Worm (Caenorhabditis elegans) whole organism, young adult: Measurements from ENCODE around the gene lgmn-1.

Experiments
- C06A6.2 ChIP-seq: fragments of 200-800 bp; sonication (Bioruptor generic); conservative IDR thresholded peaks from 2 replicates; pipeline ENCODE4 v1.3.6; 2022; ENCODE audit warnings: missing genetic modification characterization, missing compliant biosample characterization
- F22D6.2 ChIP-seq: sonication (generic microtip); optimal IDR thresholded peaks from 2 replicates; lab custom pipeline; 2016; ENCODE audit warnings: mild to moderate bottlenecking, missing genetic modification characterization, missing compliant biosample characterization
- F39B2.1 ChIP-seq: fragments of 200-800 bp; sonication (Bioruptor generic); IDR thresholded peaks from 2 replicates; pipeline ENCODE4 v1.3.6; 2022; ENCODE audit warnings: missing genetic modification reagents, missing genetic modification characterization, missing compliant biosample characterization
- K11D2.4 ChIP-seq: fragments of 200-800 bp; sonication (Bioruptor generic); IDR thresholded peaks from 2 replicates; pipeline ENCODE4 v1.3.6; 2022; ENCODE audit warnings: missing genetic modification reagents, missing genetic modification characterization, missing compliant biosample characterization
- T07F8.4 ChIP-seq: sonication (generic microtip); optimal IDR thresholded peaks from 2 replicates; lab custom pipeline; 2016; ENCODE audit warnings: mild to moderate bottlenecking, missing genetic modification characterization, moderate library complexity, missing compliant biosample characterization
- Y67H2A.10 ChIP-seq: fragments of 200-800 bp; sonication (Bioruptor generic); conservative IDR thresholded peaks from 2 replicates; pipeline ENCODE4 v1.3.6; 2022; ENCODE audit warnings: missing genetic modification reagents, missing genetic modification characterization, missing compliant biosample characterization
- Y79H2A.3 ChIP-seq: fragments of 200-800 bp; sonication (Bioruptor generic); conservative IDR thresholded peaks from 2 replicates; pipeline ENCODE4 v1.3.6; 2022; ENCODE audit warnings: missing genetic modification reagents, missing genetic modification characterization, missing compliant biosample characterization
- akir-1 ChIP-seq: fragments of 200-800 bp; sonication (Bioruptor generic); optimal IDR thresholded peaks from 2 replicates; lab custom pipeline; 2018; ENCODE audit warnings: mild to moderate bottlenecking, missing genetic modification characterization, moderate library complexity, missing compliant biosample characterization
- ama-1 ChIP-seq, 3 experiments: fragments of 150-350 bp in 1 of 3; sonication (generic microtip) in 2 of 3; optimal IDR thresholded peaks; 2 replicates each; lab custom pipeline; 2014 to 2018; ENCODE audit warnings: missing biosample characterization in 2 of 3, missing genetic modification characterization in 2 of 3, missing genetic modification reagents in 2 of 3
- atf-7 ChIP-seq: sonication (generic microtip); optimal IDR thresholded peaks from 2 replicates; lab custom pipeline; 2017; ENCODE audit warnings: mild to moderate bottlenecking, missing genetic modification characterization, missing compliant biosample characterization
- bed-1 ChIP-seq: fragments of 200-800 bp; sonication (Bioruptor generic); IDR thresholded peaks from 2 replicates; pipeline ENCODE4 v1.3.6; 2022; ENCODE audit warnings: missing genetic modification reagents, missing genetic modification characterization, missing compliant biosample characterization
- bed-2 ChIP-seq: fragments of 200-800 bp; sonication (Bioruptor generic); IDR thresholded peaks from 2 replicates; pipeline ENCODE4 v1.3.6; 2022; ENCODE audit warnings: missing genetic modification reagents, missing genetic modification characterization, missing compliant biosample characterization
- ccch-3 ChIP-seq: fragments of 200-800 bp; sonication (Bioruptor generic); optimal IDR thresholded peaks from 2 replicates; lab custom pipeline; 2018; ENCODE audit warnings: mild to moderate bottlenecking, missing genetic modification characterization, missing compliant biosample characterization
- cebp-1 ChIP-seq, 2 experiments: fragments of 200-800 bp in 1 of 2; sonication (Bioruptor generic) in 1 of 2; sonication (generic microtip) in 1 of 2; IDR thresholded peaks in 1 of 2; optimal IDR thresholded peaks in 1 of 2; 2 replicates each; pipeline versions ENCODE4 v1.3.6 to Lab custom; 2017 to 2022; ENCODE audit warnings: missing compliant biosample characterization in 2 of 2, missing genetic modification characterization in 2 of 2, mild to moderate bottlenecking in 1 of 2, missing genetic modification reagents in 1 of 2, moderate library complexity in 1 of 2
- cebp-2 ChIP-seq: fragments of 200-800 bp; sonication (Bioruptor generic); IDR thresholded peaks from 2 replicates; pipeline ENCODE4 v1.3.6; 2022; ENCODE audit warnings: missing genetic modification characterization, missing compliant biosample characterization
- chd-7 ChIP-seq: sonication (generic microtip); optimal IDR thresholded peaks from 2 replicates; lab custom pipeline; 2016; ENCODE audit warnings: mild to moderate bottlenecking, missing genetic modification characterization, moderate library complexity, missing compliant biosample characterization
- dox-1 ChIP-seq: fragments of 200-800 bp; sonication (Bioruptor generic); IDR thresholded peaks from 2 replicates; pipeline ENCODE4 v1.3.6; 2022; ENCODE audit warnings: missing genetic modification reagents, missing genetic modification characterization, missing compliant biosample characterization
- egl-18 ChIP-seq: fragments of 200-800 bp; sonication (Bioruptor generic); IDR thresholded peaks from 2 replicates; pipeline ENCODE4 v1.3.6; 2022; ENCODE audit warnings: missing genetic modification reagents, missing genetic modification characterization, missing compliant biosample characterization
- hlh-26 ChIP-seq: fragments of 200-800 bp; sonication (Bioruptor generic); conservative IDR thresholded peaks from 2 replicates; pipeline ENCODE4 v1.3.6; 2022; ENCODE audit warnings: missing genetic modification reagents, missing genetic modification characterization, missing compliant biosample characterization
- hmg-20 ChIP-seq: fragments of 200-800 bp; sonication (Bioruptor generic); IDR thresholded peaks from 2 replicates; pipeline ENCODE4 v1.3.6; 2022; ENCODE audit warnings: missing genetic modification reagents, missing genetic modification characterization, missing compliant biosample characterization
- lin-35 ChIP-seq, 3 experiments: fragments of 150-350 bp in 2 of 3; sonication (generic microtip) in 1 of 3; optimal IDR thresholded peaks; 2 replicates each; lab custom pipeline; 2014 to 2018; ENCODE audit warnings: missing biosample characterization in 3 of 3, missing genetic modification characterization in 3 of 3, missing genetic modification reagents in 3 of 3
- lin-40 ChIP-seq: sonication (generic microtip); optimal IDR thresholded peaks from 2 replicates; lab custom pipeline; 2016; ENCODE audit warnings: missing genetic modification characterization, mild to moderate bottlenecking, missing compliant biosample characterization, missing genotype, missing genetic modification reagents
- lir-1 ChIP-seq: fragments of 200-800 bp; sonication (Bioruptor generic); conservative IDR thresholded peaks from 2 replicates; pipeline ENCODE4 v1.3.6; 2022; ENCODE audit warnings: missing genetic modification reagents, missing genetic modification characterization, missing compliant biosample characterization
- lsl-1 ChIP-seq: fragments of 200-800 bp; sonication (Bioruptor generic); optimal IDR thresholded peaks from 2 replicates; lab custom pipeline; 2018; ENCODE audit warnings: mild to moderate bottlenecking, missing genetic modification characterization, moderate library complexity, missing compliant biosample characterization
- madf-8 ChIP-seq: fragments of 200-800 bp; sonication (Bioruptor generic); conservative IDR thresholded peaks from 2 replicates; pipeline ENCODE4 v1.3.6; 2022; ENCODE audit warnings: missing genetic modification reagents, missing genetic modification characterization, missing compliant biosample characterization
- mcd-1 ChIP-seq: fragments of 200-800 bp; sonication (Bioruptor generic); IDR thresholded peaks from 2 replicates; pipeline ENCODE4 v1.3.6; 2022; ENCODE audit warnings: missing genetic modification reagents, missing genetic modification characterization, missing compliant biosample characterization
- nfyb-1 ChIP-seq: fragments of 200-800 bp; sonication (Bioruptor generic); IDR thresholded peaks from 2 replicates; pipeline ENCODE4 v1.3.6; 2022; ENCODE audit warnings: missing genetic modification reagents, missing genetic modification characterization, missing compliant biosample characterization
- pha-4 ChIP-seq: fragments of 150-350 bp; sonication (generic microtip); optimal IDR thresholded peaks from 2 replicates; lab custom pipeline; 2014; ENCODE audit warnings: missing biosample characterization, missing genetic modification reagents, missing genetic modification characterization
- rcor-1 ChIP-seq: fragments of 200-800 bp; sonication (Bioruptor generic); IDR thresholded peaks from 2 replicates; pipeline ENCODE4 v1.3.6; 2022; ENCODE audit warnings: missing genetic modification reagents, missing genetic modification characterization, missing compliant biosample characterization
- sea-2 ChIP-seq: fragments of 200-800 bp; sonication (Bioruptor generic); IDR thresholded peaks from 2 replicates; pipeline ENCODE4 v1.3.6; 2022; ENCODE audit warnings: missing genetic modification characterization, missing compliant biosample characterization
- somi-1 ChIP-seq: fragments of 200-800 bp; sonication (Bioruptor generic); optimal IDR thresholded peaks from 2 replicates; lab custom pipeline; 2018; ENCODE audit warnings: mild to moderate bottlenecking, missing genetic modification characterization, missing compliant biosample characterization
- sptf-2 ChIP-seq: fragments of 200-800 bp; sonication (Bioruptor generic); optimal IDR thresholded peaks from 2 replicates; lab custom pipeline; 2018; ENCODE audit warnings: mild to moderate bottlenecking, missing genetic modification characterization, missing compliant biosample characterization
- unc-130 ChIP-seq: sonication (generic microtip); optimal IDR thresholded peaks from 2 replicates; lab custom pipeline; 2016; ENCODE audit warnings: missing genetic modification reagents, missing genetic modification characterization, missing compliant biosample characterization
- ztf-25 ChIP-seq: fragments of 200-800 bp; sonication (Bioruptor generic); IDR thresholded peaks from 2 replicates; pipeline ENCODE4 v1.3.6; 2022; ENCODE audit warnings: missing genetic modification reagents, missing genetic modification characterization, missing compliant biosample characterization
- ztf-26 ChIP-seq: sonication (generic microtip); optimal IDR thresholded peaks from 2 replicates; lab custom pipeline; 2017; ENCODE audit warnings: missing genetic modification characterization, missing compliant biosample characterization
- ztf-28 ChIP-seq: fragments of 200-800 bp; sonication (Bioruptor generic); IDR thresholded peaks from 2 replicates; pipeline ENCODE4 v1.3.6; 2022; ENCODE audit warnings: missing genetic modification reagents, missing genetic modification characterization, missing compliant biosample characterization

lgmn-1 gene

DNA sequence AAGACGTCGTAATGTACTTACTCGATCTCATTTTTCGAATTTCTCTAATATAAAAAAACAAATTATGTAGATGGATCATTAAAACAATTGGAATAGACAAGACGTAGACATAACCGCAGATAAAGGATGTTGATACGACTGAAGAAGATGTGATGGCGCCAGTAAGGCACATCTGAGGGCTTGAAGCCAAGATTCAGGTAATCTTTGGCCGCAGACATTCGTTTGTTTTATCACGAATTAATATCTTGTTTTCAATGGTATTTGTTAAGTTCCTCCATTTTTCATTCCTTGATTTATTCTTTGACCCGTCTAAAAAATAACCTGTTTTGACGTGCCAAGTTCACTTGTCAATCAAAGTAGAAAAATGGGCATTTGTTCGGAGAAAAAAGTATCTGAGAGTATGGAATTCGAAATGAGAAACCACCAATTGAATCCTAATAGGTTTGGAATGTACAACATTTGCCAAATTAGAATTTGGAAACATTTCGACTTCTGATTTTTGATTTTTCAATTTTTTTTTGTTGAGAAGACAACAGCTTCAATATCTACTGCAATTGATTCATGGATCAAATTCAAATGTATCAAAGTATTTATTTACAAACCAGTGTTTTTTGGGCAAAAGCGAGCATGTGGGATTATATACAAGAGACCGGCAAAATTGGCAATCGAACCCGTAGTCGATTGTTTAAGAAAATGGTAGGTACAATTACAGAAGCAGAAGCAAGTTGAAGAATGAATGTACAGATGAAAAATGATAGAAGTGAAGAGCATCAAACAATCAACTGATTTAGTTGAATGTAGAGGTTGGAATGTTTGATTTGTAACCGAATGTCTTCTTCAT, 39.0 kb downstream of the lgmn-1 start (continued):
- TF ChIP-seq Y79H2A.3 (GFP tag; lab: Robert Waterston, UW) (no peak), ztf-28 (GFP tag; lab: Robert Waterston, UW) (no peak), sea-2 (GFP tag; lab: Robert Waterston, UW) (no peak), ccch-3 (no peak), ztf-26 (tag; lab: Kevin White, UChicago) (peak; percentile 13), hlh-26 (GFP tag; lab: Robert Waterston, UW) (no peak), F22D6.2 (tag; lab: Kevin White, UChicago) (no peak), lir-1 (GFP tag; lab: Robert Waterston, UW) (no peak; the same call in 1 of the 2 replicates), C06A6.2 (GFP tag; lab: Robert Waterston, UW) (no peak)

DNA sequence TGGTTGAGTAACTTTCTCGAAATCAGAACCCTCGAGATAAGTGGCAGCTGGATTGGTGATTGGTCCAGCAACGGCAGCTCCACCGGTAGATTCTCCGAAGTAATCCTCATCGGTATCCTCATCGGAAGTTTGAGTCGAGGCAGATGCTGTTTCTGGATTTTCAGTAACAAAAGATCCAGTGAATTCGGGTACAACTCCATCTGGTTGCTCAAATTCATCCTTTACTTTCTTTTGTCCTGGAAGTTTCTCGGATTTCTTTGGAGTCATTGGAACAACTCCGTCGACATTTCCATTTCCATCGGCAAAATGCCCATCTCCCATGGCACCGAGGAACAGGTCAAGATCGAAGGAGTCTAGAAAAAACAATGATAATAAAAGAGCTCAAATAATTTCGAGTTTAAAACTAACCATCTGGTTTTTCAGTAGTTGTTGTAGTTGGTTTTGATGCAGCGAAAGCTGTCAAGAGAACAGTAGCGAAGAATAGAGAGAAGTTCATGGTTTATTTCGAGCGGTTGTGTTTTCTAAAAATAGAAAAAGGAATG, 39.9 kb downstream of the lgmn-1 start, which contains the start of gene F45D3.4:
F45D3.4 (minus strand) TSS at position 521 of the 542 bp plus-strand sequence.
- TF ChIP-seq pha-4 (no peak), ztf-25 (GFP tag; lab: Robert Waterston, UW) (no peak), F39B2.1 (GFP tag; lab: Robert Waterston, UW) (no peak), Y67H2A.10 (GFP tag; lab: Robert Waterston, UW) (no peak), sptf-2 (no peak), mcd-1 (GFP tag; lab: Robert Waterston, UW) (no peak), rcor-1 (GFP tag; lab: Robert Waterston, UW) (0 out of 2 replicates have a peak, but pooled peaks have one; percentile 20), cebp-2 (GFP tag; lab: Robert Waterston, UW) (no peak), K11D2.4 (GFP tag; lab: Robert Waterston, UW) (0 out of 2 replicates have a peak, but pooled peaks have one; percentile 11)
- TF ChIP-seq, all 124 proteins: peak for 2

DNA sequence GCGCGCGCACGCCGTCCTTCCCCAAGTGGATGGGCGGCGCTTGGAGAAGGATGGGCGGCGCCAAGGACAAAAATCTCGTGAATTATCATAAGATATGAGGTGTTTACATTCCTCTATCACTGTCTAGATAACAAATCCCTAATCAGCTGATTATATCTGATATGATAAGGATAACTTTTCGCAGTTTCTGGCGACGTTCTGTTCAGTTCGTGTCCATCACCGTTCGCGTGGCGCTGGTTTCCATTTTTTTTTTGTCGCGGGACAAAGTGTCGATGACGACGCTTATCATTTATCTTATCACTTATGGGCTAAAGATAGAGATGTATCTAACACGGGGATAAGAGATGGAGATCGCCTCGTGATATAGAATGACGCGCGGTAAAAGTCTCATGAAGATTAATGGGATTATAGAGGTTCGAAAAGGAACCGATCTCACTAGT, 40.5 kb downstream of the lgmn-1 start:
- TF ChIP-seq lin-35 (GFP tag; optimal IDR thresholded peaks at IDR 0.05; lab: Kevin White, UChicago) (no peak), chd-7 (tag; lab: Kevin White, UChicago) (peak; percentile 21), bed-2 (GFP tag; lab: Robert Waterston, UW) (no peak), unc-130 (GFP tag; lab: Kevin White, UChicago) (no peak), F22D6.2 (tag; lab: Kevin White, UChicago) (no peak), hlh-26 (GFP tag; lab: Robert Waterston, UW) (no peak), mcd-1 (GFP tag; lab: Robert Waterston, UW) (0 out of 2 replicates have a peak, but pooled peaks have one; percentile 10), lir-1 (GFP tag; lab: Robert Waterston, UW) (no peak), dox-1 (GFP tag; lab: Robert Waterston, UW) (no peak), ama-1 (optimal IDR thresholded peaks at IDR 0.05; lab: Kevin White, UChicago) (no peak), ama-1 (GFP tag; optimal IDR thresholded peaks at IDR 0.05; lab: Kevin White, UChicago) (no peak), C06A6.2 (GFP tag; lab: Robert Waterston, UW) (peak; percentile 59; the same call in 1 of the 2 replicates), T07F8.4 (tag; lab: Kevin White, UChicago) (no peak), atf-7 (tag; lab: Kevin White, UChicago) (no peak), nfyb-1 (no peak), bed-1 (no peak), hmg-20 (GFP tag; lab: Robert Waterston, UW) (no peak), madf-8 (no peak), ztf-26 (tag; lab: Kevin White, UChicago) (peak; percentile 82), egl-18 (GFP tag; lab: Robert Waterston, UW) (no peak), somi-1 (GFP tag; lab: Kevin White, UChicago) (peak; percentile 87), akir-1 (GFP tag; lab: Kevin White, UChicago) (no peak), ztf-25 (GFP tag; lab: Robert Waterston, UW) (no peak), cebp-1 (GFP tag; IDR thresholded peaks at IDR 0.05; lab: Robert Waterston, UW) (no peak), cebp-1 (tag; optimal IDR thresholded peaks at IDR 0.05; lab: Kevin White, UChicago) (peak; percentile 7), K11D2.4 (GFP tag; lab: Robert Waterston, UW) (peak; percentile 63), lsl-1 (no peak), rcor-1 (GFP tag; lab: Robert Waterston, UW) (no peak), lin-40 (tag; lab: Kevin White, UChicago) (peak; percentile 30)
